Fruit fly (Drosophila melanogaster) whole organism, wandering third instar larva: Measurements from ENCODE around the gene Spec2.

Experiments used
- Abd-B ChIP-seq: fragments of >200 bp; optimal IDR thresholded peaks from 2 replicates; lab custom pipeline; 2017; ENCODE audit warnings: missing biosample characterization, missing genetic modification characterization
- CG32264 ChIP-seq: fragments of 200-800 bp; sonication (Bioruptor generic); optimal IDR thresholded peaks from 2 replicates; lab custom pipeline; 2016; ENCODE audit warnings: missing biosample characterization, missing genetic modification characterization
- CG9705 ChIP-seq: fragments of 200-800 bp; sonication (Bioruptor generic); optimal IDR thresholded peaks from 2 replicates; lab custom pipeline; 2018; ENCODE audit warnings: missing biosample characterization, mild to moderate bottlenecking, missing genetic modification characterization
- CrebA ChIP-seq: fragments of 200-800 bp; sonication (Bioruptor generic); optimal IDR thresholded peaks from 2 replicates; lab custom pipeline; 2016; ENCODE audit warnings: missing biosample characterization, mild to moderate bottlenecking, missing genetic modification characterization, borderline replicate concordance
- Dfd ChIP-seq: fragments of >200 bp; optimal IDR thresholded peaks from 2 replicates; lab custom pipeline; 2017; ENCODE audit warnings: missing biosample characterization, missing genetic modification characterization
- Dif ChIP-seq: fragments of 200-275, 200-300 bp; sonication (Bioruptor generic); optimal IDR thresholded peaks from 2 replicates; lab custom pipeline; 2018; ENCODE audit warnings: missing biosample characterization, missing genetic modification characterization; ENCODE audit not compliant: partially characterized antibody
- GATAd ChIP-seq: sonication (Bioruptor generic); optimal IDR thresholded peaks from 2 replicates; lab custom pipeline; 2016; ENCODE audit warnings: missing biosample characterization, missing genetic modification characterization
- HLH106 ChIP-seq: fragments of 200-800 bp; optimal IDR thresholded peaks from 3 replicates; lab custom pipeline; 2019; ENCODE audit warnings: missing biosample characterization, mild to moderate bottlenecking, missing genetic modification characterization, moderate library complexity
- Hnf4 ChIP-seq: fragments of 200-800 bp; sonication (Bioruptor generic); optimal IDR thresholded peaks from 2 replicates; lab custom pipeline; 2016; ENCODE audit warnings: missing biosample characterization, mild to moderate bottlenecking, missing genetic modification characterization
- Hr78 ChIP-seq: fragments of >200 bp; optimal IDR thresholded peaks from 2 replicates; lab custom pipeline; 2017; ENCODE audit warnings: missing biosample characterization, missing genetic modification characterization
- Hr83 ChIP-seq: fragments of 200-300 bp; sonication (Bioruptor generic); optimal IDR thresholded peaks from 2 replicates; lab custom pipeline; 2016; ENCODE audit warnings: missing biosample characterization, mild to moderate bottlenecking, missing genetic modification characterization, moderate library complexity; ENCODE audit not compliant: poor library complexity, severe bottlenecking
- Jra ChIP-seq: sonication (Bioruptor generic); optimal IDR thresholded peaks from 2 replicates; lab custom pipeline; 2016; ENCODE audit warnings: missing biosample characterization, missing genetic modification characterization
- Mio ChIP-seq: sonication (Bioruptor generic); optimal IDR thresholded peaks from 2 replicates; lab custom pipeline; 2016; ENCODE audit warnings: missing biosample characterization, missing genetic modification characterization
- Myc ChIP-seq: fragments of >200 bp; optimal IDR thresholded peaks from 2 replicates; lab custom pipeline; 2017
- N ChIP-seq: fragments of >200 bp; optimal IDR thresholded peaks from 2 replicates; lab custom pipeline; 2018; ENCODE audit warnings: missing biosample characterization, missing external identifiers, missing genetic modification characterization
- OdsH ChIP-seq: fragments of 200-800 bp; sonication (Bioruptor generic); optimal IDR thresholded peaks from 2 replicates; lab custom pipeline; 2016; ENCODE audit warnings: missing biosample characterization, mild to moderate bottlenecking, missing genetic modification characterization
- Rel ChIP-seq, 2 experiments: fragments of 200-800 bp; sonication (Bioruptor generic) in 1 of 2; optimal IDR thresholded peaks; 2 replicates in 1 of 2; 3 replicates in 1 of 2; lab custom pipeline; 2016 to 2019; ENCODE audit warnings: mild to moderate bottlenecking in 2 of 2, missing biosample characterization in 2 of 2, missing genetic modification characterization in 2 of 2, moderate library complexity in 1 of 2
- Sp1 ChIP-seq: fragments of 200-800 bp; sonication (Bioruptor generic); optimal IDR thresholded peaks from 3 replicates; lab custom pipeline; 2019; ENCODE audit warnings: missing biosample characterization, mild to moderate bottlenecking, missing genetic modification characterization, moderate library complexity
- Vsx2 ChIP-seq: fragments of 200-300, 225-300 bp; sonication (Bioruptor generic); optimal IDR thresholded peaks from 2 replicates; lab custom pipeline; 2018; ENCODE audit warnings: missing biosample characterization, missing genetic modification characterization; ENCODE audit not compliant: partially characterized antibody
- br ChIP-seq: fragments of 200-800 bp; sonication (Bioruptor generic); optimal IDR thresholded peaks from 2 replicates; lab custom pipeline; 2016; ENCODE audit warnings: missing biosample characterization, missing genetic modification characterization
- brk ChIP-seq: fragments of 200-800 bp; sonication (Bioruptor generic); optimal IDR thresholded peaks from 2 replicates; lab custom pipeline; 2016; ENCODE audit warnings: missing biosample characterization, mild to moderate bottlenecking, missing genetic modification characterization
- dl ChIP-seq, 2 experiments: fragments of 175-275, 200-275 bp in 1 of 2; fragments of 200-275 bp in 1 of 2; sonication (Bioruptor generic); optimal IDR thresholded peaks; lab custom pipeline; 2018; ENCODE audit warnings: mild to moderate bottlenecking in 2 of 2, missing biosample characterization in 2 of 2, missing genetic modification characterization in 2 of 2, moderate library complexity in 2 of 2; ENCODE audit not compliant: partially characterized antibody in 2 of 2, insufficient read depth in 1 of 2
- dmrt93B ChIP-seq: fragments of 200-800 bp; sonication (Bioruptor generic); optimal IDR thresholded peaks from 2 replicates; lab custom pipeline; 2018; ENCODE audit warnings: missing biosample characterization, mild to moderate bottlenecking, missing genetic modification characterization
- dsf ChIP-seq: sonication (Bioruptor generic); optimal IDR thresholded peaks from 2 replicates; lab custom pipeline; 2016; ENCODE audit warnings: missing biosample characterization, missing genetic modification characterization, borderline replicate concordance
- ey ChIP-seq: fragments of 200-800 bp; sonication (Bioruptor generic); optimal IDR thresholded peaks from 2 replicates; lab custom pipeline; 2016; ENCODE audit warnings: missing biosample characterization, missing genetic modification characterization
- foxo ChIP-seq, 2 experiments: fragments of 200-800 bp; sonication (Bioruptor generic); optimal IDR thresholded peaks; 2 replicates in 1 of 2; 3 replicates in 1 of 2; lab custom pipeline; 2016 to 2017; ENCODE audit warnings: missing biosample characterization in 2 of 2, missing genetic modification characterization in 2 of 2
- fru ChIP-seq: fragments of 200-800 bp; sonication (Bioruptor generic); optimal IDR thresholded peaks from 3 replicates; lab custom pipeline; 2016; ENCODE audit warnings: missing biosample characterization, mild to moderate bottlenecking, missing genetic modification characterization
- h ChIP-seq: fragments of 200-800 bp; sonication (Bioruptor generic); optimal IDR thresholded peaks from 3 replicates; lab custom pipeline; 2016; ENCODE audit warnings: missing biosample characterization, mild to moderate bottlenecking, missing genetic modification characterization
- jim ChIP-seq: fragments of 175-275, 200-325 bp; sonication (Bioruptor generic); optimal IDR thresholded peaks from 2 replicates; lab custom pipeline; 2016; ENCODE audit warnings: missing biosample characterization, mild to moderate bottlenecking, missing genetic modification characterization
- lola ChIP-seq: fragments of >200 bp; optimal IDR thresholded peaks from 2 replicates; lab custom pipeline; 2017; ENCODE audit warnings: missing biosample characterization, missing genetic modification characterization
- pan ChIP-seq: fragments of >200 bp; optimal IDR thresholded peaks from 2 replicates; lab custom pipeline; 2017
- psq ChIP-seq: fragments of 200-800 bp; sonication (Bioruptor generic); optimal IDR thresholded peaks from 3 replicates; lab custom pipeline; 2017; ENCODE audit warnings: missing biosample characterization, mild to moderate bottlenecking, missing genetic modification characterization, moderate library complexity
- rgr ChIP-seq: fragments of 200-800 bp; sonication (Bioruptor generic); optimal IDR thresholded peaks from 3 replicates; lab custom pipeline; 2016; ENCODE audit warnings: missing biosample characterization, mild to moderate bottlenecking, missing genetic modification characterization
- sage ChIP-seq: fragments of 200-800 bp; sonication (Bioruptor generic); optimal IDR thresholded peaks from 2 replicates; lab custom pipeline; 2016; ENCODE audit warnings: missing biosample characterization, mild to moderate bottlenecking, missing genetic modification characterization
- sv ChIP-seq: fragments of 200-800 bp; sonication (Bioruptor generic); optimal IDR thresholded peaks from 3 replicates; lab custom pipeline; 2016; ENCODE audit warnings: missing biosample characterization, missing genetic modification characterization
- tai ChIP-seq: sonication (Bioruptor generic); optimal IDR thresholded peaks from 2 replicates; lab custom pipeline; 2016; ENCODE audit warnings: missing biosample characterization, missing genetic modification characterization
- usp ChIP-seq: fragments of >200 bp; optimal IDR thresholded peaks from 2 replicates; lab custom pipeline; 2017; ENCODE audit warnings: missing biosample characterization, missing genetic modification characterization
- woc ChIP-seq: sonication (Bioruptor generic); optimal IDR thresholded peaks from 2 replicates; lab custom pipeline; 2016; ENCODE audit warnings: missing biosample characterization, mild to moderate bottlenecking, missing genetic modification characterization

Gene Spec2

DNA sequence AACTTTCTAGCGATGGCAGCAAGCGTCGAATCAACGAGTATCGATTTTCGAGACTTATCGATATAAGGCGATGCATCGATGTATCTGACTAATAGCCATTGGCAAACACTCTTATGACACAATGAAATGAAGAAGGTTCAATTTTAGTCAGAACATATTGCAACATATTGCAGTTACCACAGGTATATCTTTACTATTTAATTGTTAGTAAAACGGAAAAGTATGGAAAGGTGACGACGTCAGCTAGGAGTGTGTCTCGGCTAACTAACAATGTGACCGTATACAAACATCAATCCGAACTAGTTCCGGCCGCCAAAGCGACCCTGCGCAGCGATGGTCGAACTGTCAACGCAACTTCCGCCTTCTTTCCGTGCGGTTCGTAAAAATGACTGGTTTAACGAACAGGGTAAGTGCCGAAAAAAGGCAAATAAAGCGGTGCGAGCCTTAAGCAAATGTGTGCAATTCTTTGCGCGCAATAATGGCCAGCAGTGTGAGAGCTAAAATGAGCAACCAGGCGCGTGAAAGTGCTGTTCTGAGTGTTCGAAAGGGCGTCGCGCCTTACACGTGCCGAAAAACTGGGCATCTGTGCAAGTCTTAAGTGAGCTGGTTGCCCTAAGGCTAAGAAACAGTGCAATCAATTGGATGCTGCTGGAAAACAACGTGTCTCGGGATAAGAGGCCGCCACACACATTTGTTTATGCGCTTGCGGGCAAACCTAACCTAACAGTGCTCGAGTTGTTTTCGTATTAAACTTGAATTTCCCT lies at the start of gene Spec2, which contains the start of the genes Dph4 and RpL13A:
Gene Spec2 (minus strand): TSS at position 11 of the 764 bp plus-strand sequence.
Gene Dph4 (minus strand): TSS at position 11 of the 764 bp plus-strand sequence.
Gene RpL13A (plus strand): TSS at position 360 of the 764 bp plus-strand sequence.
- TF ChIP-seq GATAd (no peak), lola (GFP tag; lab: Kevin White, UChicago) (no peak), psq (GFP tag; lab: Kevin White, UChicago) (peak; percentile 69), rgr (GFP tag; lab: Kevin White, UChicago) (peak; percentile 96), ey (GFP tag; lab: Kevin White, UChicago) (peak; percentile 61), dl (GFP tag; optimal IDR thresholded peaks at IDR 0.05; lab: Kevin White, UChicago; ENCODE audit: insufficient read depth in 1 of 2, partially characterized antibody in 2 of 2) (no peak), CG32264 (GFP tag; lab: Kevin White, UChicago) (peak; percentile 69), h (GFP tag; lab: Kevin White, UChicago) (peak; percentile 90), brk (GFP tag; lab: Kevin White, UChicago) (no peak), Dfd (GFP tag; lab: Kevin White, UChicago) (no peak), sage (GFP tag; lab: Kevin White, UChicago) (no peak), HLH106 (tag; lab: Kevin White, UChicago) (peak; percentile 84), Myc (lab: Kevin White, UChicago) (peak; percentile 16), woc (no peak), br (GFP tag; lab: Kevin White, UChicago) (peak; percentile 88), Hnf4 (GFP tag; lab: Kevin White, UChicago) (no peak), Hr83 (GFP tag; lab: Kevin White, UChicago) (peak; percentile 96), tai (no peak), usp (GFP tag; lab: Kevin White, UChicago) (no peak), Abd-B (GFP tag; lab: Kevin White, UChicago) (no peak), Rel (GFP tag; optimal IDR thresholded peaks at IDR 0.05; lab: Kevin White, UChicago) (no peak), Rel (tag; optimal IDR thresholded peaks at IDR 0.05; lab: Kevin White, UChicago) (peak; percentile 53), Vsx2 (no peak), CG9705 (peak; percentile 96), N (GFP tag; lab: Kevin White, UChicago) (no peak), CrebA (GFP tag; lab: Kevin White, UChicago) (no peak), Sp1 (peak; percentile 93), sv (peak; percentile 84), fru (GFP tag; lab: Kevin White, UChicago) (peak; percentile 87), jim (GFP tag; lab: Kevin White, UChicago) (no peak), OdsH (peak; percentile 84), Hr78 (GFP tag; lab: Kevin White, UChicago) (no peak), pan (lab: Kevin White, UChicago) (no peak), foxo (GFP tag; optimal IDR thresholded peaks at IDR 0.05; lab: Kevin White, UChicago) (peak; percentile 42 to 80), Dif (no peak), dsf (GFP tag; lab: Kevin White, UChicago) (peak; percentile 76), Jra (GFP tag; lab: Kevin White, UChicago) (peak; percentile 69), dmrt93B (GFP tag; lab: Kevin White, UChicago) (peak; percentile 94), Mio (GFP tag; lab: Kevin White, UChicago) (peak; percentile 69)

DNA sequence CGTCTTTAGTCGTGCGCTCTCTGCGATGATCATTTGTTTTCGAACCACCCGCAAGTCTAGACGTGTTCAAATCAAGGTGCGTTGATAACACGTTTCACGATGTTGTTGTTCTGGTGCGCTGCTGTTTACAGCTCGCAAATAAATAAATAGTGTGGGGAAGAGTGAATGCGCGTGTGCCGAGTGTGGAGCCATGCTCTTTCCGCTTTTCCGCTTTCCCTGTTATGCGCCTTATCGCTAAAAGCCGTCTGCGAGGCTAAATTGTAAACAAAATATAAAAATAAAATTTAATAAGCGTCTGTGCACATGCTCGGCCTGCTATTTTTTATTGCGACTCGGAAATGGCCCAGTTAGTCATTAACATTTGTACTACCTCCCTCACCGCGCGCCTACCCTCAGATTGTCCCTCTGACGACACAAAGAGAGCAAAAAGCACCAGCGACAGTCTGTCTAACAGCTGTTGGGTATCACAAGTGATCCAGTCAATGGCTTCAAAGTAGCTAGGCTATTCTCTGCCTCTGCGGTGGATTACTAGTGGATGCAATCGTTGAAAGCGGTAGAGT lies 48.8 kb upstream of the Spec2 start:
- TF ChIP-seq Hr78 (GFP tag; lab: Kevin White, UChicago) (no peak), jim (GFP tag; lab: Kevin White, UChicago) (peak; percentile 15), lola (GFP tag; lab: Kevin White, UChicago) (no peak), dl (GFP tag; optimal IDR thresholded peaks at IDR 0.05; lab: Kevin White, UChicago; ENCODE audit: insufficient read depth in 1 of 2, partially characterized antibody in 2 of 2) (no peak), Dfd (GFP tag; lab: Kevin White, UChicago) (no peak), br (GFP tag; lab: Kevin White, UChicago) (no peak), Vsx2 (no peak), Myc (lab: Kevin White, UChicago) (no peak), Dif (no peak), psq (GFP tag; lab: Kevin White, UChicago) (peak; percentile 19), GATAd (no peak), brk (GFP tag; lab: Kevin White, UChicago) (no peak), dmrt93B (GFP tag; lab: Kevin White, UChicago) (no peak), h (GFP tag; lab: Kevin White, UChicago) (peak; percentile 65), Jra (GFP tag; lab: Kevin White, UChicago) (no peak), CrebA (GFP tag; lab: Kevin White, UChicago) (no peak), CG32264 (GFP tag; lab: Kevin White, UChicago) (no peak), Hnf4 (GFP tag; lab: Kevin White, UChicago) (no peak), Abd-B (GFP tag; lab: Kevin White, UChicago) (no peak), CG9705 (no peak), sv (no peak), usp (GFP tag; lab: Kevin White, UChicago) (no peak), pan (lab: Kevin White, UChicago) (no peak), sage (GFP tag; lab: Kevin White, UChicago) (peak; percentile 2), HLH106 (tag; lab: Kevin White, UChicago) (no peak), woc (no peak), foxo (GFP tag; optimal IDR thresholded peaks at IDR 0.05; lab: Kevin White, UChicago) (no peak), OdsH (peak; percentile 23), ey (GFP tag; lab: Kevin White, UChicago) (no peak), dsf (GFP tag; lab: Kevin White, UChicago) (no peak), Rel (GFP tag; optimal IDR thresholded peaks at IDR 0.05; lab: Kevin White, UChicago) (no peak), Rel (tag; optimal IDR thresholded peaks at IDR 0.05; lab: Kevin White, UChicago) (peak; percentile 25), Hr83 (GFP tag; lab: Kevin White, UChicago) (peak; percentile 70), N (GFP tag; lab: Kevin White, UChicago) (no peak), fru (GFP tag; lab: Kevin White, UChicago) (peak; percentile 41), Mio (GFP tag; lab: Kevin White, UChicago) (no peak), rgr (GFP tag; lab: Kevin White, UChicago) (no peak), tai (no peak)
